Worm (Caenorhabditis elegans): ENCODE data around the gene oac-29.

Gene oac-29

ce11 chrV:8631277-8631765 lies 4.2 kb downstream of the oac-29 start, which contains the start of gene atg-18 (continued):
- TF ChIP-seq hlh-17 (GFP tag; optimal IDR thresholded peaks at IDR 0.05; ENCODE audit: borderline replicate concordance): no peak
- peak; percentile 63 for TF ChIP-seq hpl-2 (GFP tag; optimal IDR thresholded peaks at IDR 0.05)
- no peak for TF ChIP-seq ceh-8 (GFP tag; optimal IDR thresholded peaks at IDR 0.05)
- peak; percentile 43 for TF ChIP-seq unc-86 (tag; optimal IDR thresholded peaks at IDR 0.05)
- TF ChIP-seq irx-1 (tag; optimal IDR thresholded peaks at IDR 0.05): peak; percentile 16
- TF ChIP-seq ama-1 (optimal IDR thresholded peaks at IDR 0.05): no peak
- TF ChIP-seq nhr-77 (tag; optimal IDR thresholded peaks at IDR 0.05): no peak
- TF ChIP-seq efl-3 (GFP tag; optimal IDR thresholded peaks at IDR 0.05): no peak
- peak; percentile 34 for TF ChIP-seq snpc-4 (tag; optimal IDR thresholded peaks at IDR 0.05)
- TF ChIP-seq tbx-2 (tag; optimal IDR thresholded peaks at IDR 0.05): peak; percentile 77
- peak in 1 of 6 experiments; percentile 54 for TF ChIP-seq elt-3 (tag; optimal IDR thresholded peaks at IDR 0.05)
- peak; percentile 58 for TF ChIP-seq unc-130 (tag; optimal IDR thresholded peaks at IDR 0.05)
- TF ChIP-seq jun-1 (tag; optimal IDR thresholded peaks at IDR 0.05): no peak
- TF ChIP-seq nhr-71 (tag; optimal IDR thresholded peaks at IDR 0.05): peak; percentile 87
- TF ChIP-seq nhr-237 (tag; optimal IDR thresholded peaks at IDR 0.05): no peak
- TF ChIP-seq pqm-1 (tag; optimal IDR thresholded peaks at IDR 0.05): no peak
- peak; percentile 76 for TF ChIP-seq nhr-19 (GFP tag; conservative IDR thresholded peaks at IDR 0.05)
- TF ChIP-seq C34B4.2 (tag; optimal IDR thresholded peaks at IDR 0.05): no peak
- TF ChIP-seq ceh-88 (GFP tag; IDR thresholded peaks at IDR 0.05): no peak
- TF ChIP-seq lsy-2 (tag; optimal IDR thresholded peaks at IDR 0.05): peak; percentile 69 to 74
- TF ChIP-seq efl-1 (optimal IDR thresholded peaks at IDR 0.05): peak; percentile 59 to 60
- TF ChIP-seq efl-1 (GFP tag; optimal IDR thresholded peaks at IDR 0.05 in 1 of 2): peak; percentile 44 to 96
- peak; percentile 23 for TF ChIP-seq F16B12.6 (tag; optimal IDR thresholded peaks at IDR 0.05)
- TF ChIP-seq nhr-11 (tag; optimal IDR thresholded peaks at IDR 0.05): no peak
- TF ChIP-seq swsn-7 (tag; optimal IDR thresholded peaks at IDR 0.05): peak; percentile 74
- peak; percentile 76 for TF ChIP-seq blmp-1 (tag; optimal IDR thresholded peaks at IDR 0.05)
- no peak for TF ChIP-seq ceh-90 (tag; optimal IDR thresholded peaks at IDR 0.05)
- TF ChIP-seq lir-3 (tag; optimal IDR thresholded peaks at IDR 0.05; ENCODE audit: poor library complexity): no peak
- peak; percentile 87 for TF ChIP-seq lin-14 (GFP tag; optimal IDR thresholded peaks at IDR 0.05)
- TF ChIP-seq nhr-90 (tag; optimal IDR thresholded peaks at IDR 0.05; ENCODE audit: poor library complexity): peak; percentile 74
- TF ChIP-seq sup-37 (GFP tag; optimal IDR thresholded peaks at IDR 0.05): no peak
- peak; percentile 70 for TF ChIP-seq xbp-1 (tag; optimal IDR thresholded peaks at IDR 0.05)
- TF ChIP-seq aly-2 (tag; optimal IDR thresholded peaks at IDR 0.05): no peak
- TF ChIP-seq sptf-1 (tag; optimal IDR thresholded peaks at IDR 0.05): no peak
- peak; percentile 85 for TF ChIP-seq rnt-1 (tag; optimal IDR thresholded peaks at IDR 0.05)
- peak; percentile 68 for TF ChIP-seq C16A3.4 (tag; optimal IDR thresholded peaks at IDR 0.05)
- TF ChIP-seq nhr-85 (tag): peak; percentile 93
- peak; percentile 46 for TF ChIP-seq mep-1 (tag; optimal IDR thresholded peaks at IDR 0.05)
- TF ChIP-seq nhr-84 (tag; optimal IDR thresholded peaks at IDR 0.05): no peak
- no peak for TF ChIP-seq pag-3 (tag; optimal IDR thresholded peaks at IDR 0.05; ENCODE audit: borderline replicate concordance, insufficient read depth)
- no peak for TF ChIP-seq Y116A8C.19 (tag; optimal IDR thresholded peaks at IDR 0.05; ENCODE audit: borderline replicate concordance)
- TF ChIP-seq unc-62 (GFP tag; optimal IDR thresholded peaks at IDR 0.05): no peak
- peak; percentile 36 to 74 (median 45) for TF ChIP-seq ceh-82 (tag; optimal IDR thresholded peaks at IDR 0.05)
- TF ChIP-seq lin-39 (tag; optimal IDR thresholded peaks at IDR 0.05): peak; percentile 26

- TF ChIP-seq mab-9 (GFP tag; IDR thresholded peaks at IDR 0.05): no peak
- no peak for TF ChIP-seq unc-130 (tag; optimal IDR thresholded peaks at IDR 0.05)
- TF ChIP-seq nhr-77 (tag; optimal IDR thresholded peaks at IDR 0.05): no peak
- no peak for TF ChIP-seq C16A3.4 (tag; optimal IDR thresholded peaks at IDR 0.05)
- no peak for TF ChIP-seq efl-1 (optimal IDR thresholded peaks at IDR 0.05)
- peak in 1 of 2 experiments; percentile 37 for TF ChIP-seq efl-1 (GFP tag; optimal IDR thresholded peaks at IDR 0.05 in 1 of 2)
- TF ChIP-seq ceh-63 (GFP tag; optimal IDR thresholded peaks at IDR 0.05): no peak
- no peak for TF ChIP-seq ceh-90 (tag; optimal IDR thresholded peaks at IDR 0.05)
- TF ChIP-seq C04F5.9 (tag; optimal IDR thresholded peaks at IDR 0.05): no peak
- TF ChIP-seq ama-1 (optimal IDR thresholded peaks at IDR 0.05): peak; percentile 50
- no peak for TF ChIP-seq unc-86 (tag; optimal IDR thresholded peaks at IDR 0.05)
- peak; percentile 21 for TF ChIP-seq blmp-1 (tag; optimal IDR thresholded peaks at IDR 0.05)
- TF ChIP-seq fkh-8 (tag; optimal IDR thresholded peaks at IDR 0.05): no peak
- no peak for TF ChIP-seq lin-15B (tag; optimal IDR thresholded peaks at IDR 0.05)
- TF ChIP-seq ceh-8 (GFP tag; optimal IDR thresholded peaks at IDR 0.05): no peak
- TF ChIP-seq hlh-17 (GFP tag; optimal IDR thresholded peaks at IDR 0.05; ENCODE audit: borderline replicate concordance): no peak
- no peak for TF ChIP-seq nhr-28 (tag; optimal IDR thresholded peaks at IDR 0.05)
- no peak for TF ChIP-seq skn-1 (tag; optimal IDR thresholded peaks at IDR 0.05)
- TF ChIP-seq F16B12.6 (tag; optimal IDR thresholded peaks at IDR 0.05): no peak
- TF ChIP-seq lin-14 (GFP tag; optimal IDR thresholded peaks at IDR 0.05): no peak
- no peak for TF ChIP-seq sptf-1 (tag; optimal IDR thresholded peaks at IDR 0.05)
- TF ChIP-seq xbp-1 (tag; optimal IDR thresholded peaks at IDR 0.05): no peak
- TF ChIP-seq nhr-90 (tag; optimal IDR thresholded peaks at IDR 0.05; ENCODE audit: poor library complexity): no peak
- TF ChIP-seq efl-3 (GFP tag; optimal IDR thresholded peaks at IDR 0.05): no peak
- TF ChIP-seq lin-39 (tag; optimal IDR thresholded peaks at IDR 0.05): no peak
- TF ChIP-seq unc-62 (GFP tag; optimal IDR thresholded peaks at IDR 0.05): no peak
- no peak for TF ChIP-seq aly-2 (tag; optimal IDR thresholded peaks at IDR 0.05)
Measured at ce11 chrV:8629029-8629428, 6.4 kb downstream of the oac-29 start, which contains the start of gene F41E6.12. Gene F41E6.12, minus strand, starts transcription at chrV:8629129.

Data from whole organism, L1 larva.